Fruit fly (Drosophila melanogaster) Kc167 (cell line): ENCODE data around the gene Plod.

ENCODE experiments used
- Myc ChIP-seq: fragments of >200 bp; optimal IDR thresholded peaks from 2 replicates; lab custom pipeline; 2017; ENCODE audit warnings: missing external identifiers
- ttk ChIP-seq: sonication (Bioruptor generic); optimal IDR thresholded peaks from 2 replicates; lab custom pipeline; 2017; ENCODE audit warnings: missing external identifiers

DNA sequence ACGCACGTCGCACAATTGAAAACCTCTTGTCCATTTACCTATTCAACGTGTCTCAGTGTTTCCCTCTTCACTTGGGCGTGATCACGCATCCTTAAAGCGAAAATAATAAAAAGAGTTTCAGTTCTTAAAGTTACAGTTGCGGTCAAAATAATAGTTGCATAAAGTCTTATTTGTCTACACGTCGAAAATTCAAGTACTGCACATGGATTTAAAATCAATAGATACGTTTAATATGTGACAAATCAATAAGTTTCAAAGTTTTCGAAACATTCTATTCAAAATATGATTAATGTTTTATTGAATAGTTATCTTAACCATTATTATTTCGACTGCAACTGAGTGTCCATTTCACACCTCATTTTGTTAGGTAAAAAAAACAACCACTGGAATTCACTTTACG, 10.4 kb upstream of the Plod start:
- no peak for TF ChIP-seq Myc
- TF ChIP-seq ttk (lab: Kevin White, UChicago): no peak
